Worm (Caenorhabditis elegans) whole organism, L2 larva: ENCODE measurements around the gene hpo-36.

Experiments used
- ZK546.5 ChIP-seq: sonication (generic microtip); optimal IDR thresholded peaks from 2 replicates; lab custom pipeline; 2017; ENCODE audit warnings: missing biosample characterization, missing genetic modification characterization
- ama-1 ChIP-seq: fragments of 150-350 bp; optimal IDR thresholded peaks from 2 replicates; lab custom pipeline; 2018; ENCODE audit warnings: inconsistent platforms
- ceh-82 ChIP-seq: fragments of 150-350 bp; optimal IDR thresholded peaks from 2 replicates; lab custom pipeline; 2014; ENCODE audit warnings: missing biosample characterization, missing genetic modification characterization
- lin-13 ChIP-seq: fragments of 150-350 bp; optimal IDR thresholded peaks from 2 replicates; lab custom pipeline; 2014; ENCODE audit warnings: missing biosample characterization, missing genetic modification reagents, missing genetic modification characterization
- unc-62 ChIP-seq: fragments of 150-350 bp; optimal IDR thresholded peaks from 2 replicates; lab custom pipeline; 2014; ENCODE audit warnings: missing biosample characterization, missing genetic modification reagents, missing genetic modification characterization

- TF ChIP-seq lin-13, result no peak
- no peak for TF ChIP-seq ceh-82
- no peak for TF ChIP-seq ama-1
- no peak for TF ChIP-seq ZK546.5 (tag; lab: Kevin White, UChicago)
- TF ChIP-seq unc-62, result no peak
Measured at ce11 chrV:3678513-3678912, 60.7 kb downstream of the hpo-36 start.
